Worm (Caenorhabditis elegans) whole organism, early embryonic: ENCODE measurements around the gene eef-1B.2.

Experiments
- F13C5.2 ChIP-seq: sonication (generic microtip); optimal IDR thresholded peaks from 2 replicates; lab custom pipeline; 2017; ENCODE audit warnings: mild to moderate bottlenecking, missing genetic modification characterization, inconsistent platforms, missing compliant biosample characterization
- ama-1 ChIP-seq: fragments of 150-350 bp; optimal IDR thresholded peaks from 2 replicates; lab custom pipeline; 2014
- flt-1 ChIP-seq: fragments of 200-800 bp; sonication (Bioruptor generic); IDR thresholded peaks from 2 replicates; pipeline ENCODE4 v1.3.6; 2022; ENCODE audit warnings: missing genetic modification characterization, missing compliant biosample characterization
- hnd-1 ChIP-seq: sonication (generic microtip); optimal IDR thresholded peaks from 2 replicates; lab custom pipeline; 2016; ENCODE audit warnings: missing genetic modification characterization, missing compliant biosample characterization
- pes-1 ChIP-seq: fragments of 200-800 bp; sonication (Bioruptor generic); IDR thresholded peaks from 2 replicates; pipeline ENCODE4 v1.3.6; 2022; ENCODE audit warnings: missing genetic modification reagents, missing genetic modification characterization, missing compliant biosample characterization
- scrt-1 ChIP-seq: fragments of 200-800 bp; sonication (Bioruptor generic); IDR thresholded peaks from 2 replicates; pipeline ENCODE4 v1.3.6; 2022; ENCODE audit warnings: missing genetic modification characterization, missing compliant biosample characterization
- sea-1 ChIP-seq: fragments of 200-800 bp; sonication (Bioruptor generic); conservative IDR thresholded peaks from 2 replicates; pipeline ENCODE4 v1.3.6; 2022; ENCODE audit warnings: missing genetic modification characterization, missing compliant biosample characterization
- tbx-37 ChIP-seq: fragments of 200-800 bp; sonication (Bioruptor generic); conservative IDR thresholded peaks from 2 replicates; pipeline ENCODE4 v1.3.6; 2022; ENCODE audit warnings: missing genetic modification reagents, missing genetic modification characterization, missing compliant biosample characterization
- tra-4 ChIP-seq: sonication (generic microtip); optimal IDR thresholded peaks from 2 replicates; lab custom pipeline; 2017; ENCODE audit warnings: missing genetic modification characterization, missing compliant biosample characterization

ce11 chrIV:15057994-15058393, 20.9 kb downstream of the eef-1B.2 start, which contains the start of gene Y41E3.13:
- TF ChIP-seq ama-1 (lab: Kevin White, UChicago) (no peak), pes-1 (no peak), tra-4 (tag; lab: Kevin White, UChicago) (no peak), scrt-1 (GFP tag; lab: Robert Waterston, UW) (no peak), flt-1 (GFP tag; lab: Robert Waterston, UW) (no peak), tbx-37 (GFP tag; lab: Robert Waterston, UW) (no peak), F13C5.2 (no peak), sea-1 (GFP tag; lab: Robert Waterston, UW) (no peak), hnd-1 (tag; lab: Kevin White, UChicago) (no peak)
